Fruit fly (Drosophila melanogaster) S2 (cell line): ENCODE data around the gene CG6006.

Experiments used
- CG8478 ChIP-seq: fragments of >200 bp; optimal IDR thresholded peaks from 2 replicates; lab custom pipeline; 2018
- CTCF ChIP-seq, 2 experiments: fragments of >200 bp; optimal IDR thresholded peaks; 2 replicates each; lab custom pipeline; 2018

dm6 chr3R:16151239-16151860 is 3.4 kb upstream of the CG6006 start, which contains the start of gene Fer2:
- TF ChIP-seq CG8478 (lab: Kevin White, UChicago) = no peak
- TF ChIP-seq CTCF (optimal IDR thresholded peaks at IDR 0.05; lab: Kevin White, UChicago) = no peak
